Worm (Caenorhabditis elegans) whole organism, late embryonic: ENCODE measurements around the gene T04B2.3.

Source experiments
- C08G9.2 ChIP-seq: sonication (generic microtip); optimal IDR thresholded peaks from 2 replicates; lab custom pipeline; 2016; ENCODE audit warnings: mild to moderate bottlenecking, missing genetic modification characterization, moderate library complexity, missing compliant biosample characterization
- ama-1 ChIP-seq: fragments of 150-350 bp; optimal IDR thresholded peaks from 2 replicates; lab custom pipeline; 2014
- elt-2 ChIP-seq: sonication (generic microtip); optimal IDR thresholded peaks from 2 replicates; lab custom pipeline; 2016; ENCODE audit warnings: missing genetic modification reagents, missing genetic modification characterization, missing compliant biosample characterization
- eyg-1 ChIP-seq: sonication (generic microtip); optimal IDR thresholded peaks from 2 replicates; lab custom pipeline; 2016; ENCODE audit warnings: missing genotype, missing genetic modification characterization, missing compliant biosample characterization
- nfya-1 ChIP-seq: sonication (generic microtip); optimal IDR thresholded peaks from 2 replicates; lab custom pipeline; 2017; ENCODE audit warnings: missing genetic modification characterization, mild to moderate bottlenecking, missing compliant biosample characterization, antibody characterized with exemption, moderate library complexity
- nhr-11 ChIP-seq: fragments of 150-350 bp; optimal IDR thresholded peaks from 2 replicates; lab custom pipeline; 2014; ENCODE audit warnings: missing biosample characterization, missing genetic modification characterization
- pag-3 ChIP-seq: sonication (generic microtip); optimal IDR thresholded peaks from 2 replicates; lab custom pipeline; 2016; ENCODE audit warnings: missing compliant biosample characterization, missing genetic modification characterization, borderline replicate concordance
- sox-2 ChIP-seq: fragments of 200-800 bp; sonication (Bioruptor generic); IDR thresholded peaks from 2 replicates; pipeline ENCODE4 v1.3.6; 2022; ENCODE audit warnings: missing genetic modification reagents, missing genetic modification characterization, missing compliant biosample characterization
- unc-86 ChIP-seq: sonication (generic microtip); optimal IDR thresholded peaks from 2 replicates; lab custom pipeline; 2016; ENCODE audit warnings: missing genetic modification characterization, missing compliant biosample characterization

DNA sequence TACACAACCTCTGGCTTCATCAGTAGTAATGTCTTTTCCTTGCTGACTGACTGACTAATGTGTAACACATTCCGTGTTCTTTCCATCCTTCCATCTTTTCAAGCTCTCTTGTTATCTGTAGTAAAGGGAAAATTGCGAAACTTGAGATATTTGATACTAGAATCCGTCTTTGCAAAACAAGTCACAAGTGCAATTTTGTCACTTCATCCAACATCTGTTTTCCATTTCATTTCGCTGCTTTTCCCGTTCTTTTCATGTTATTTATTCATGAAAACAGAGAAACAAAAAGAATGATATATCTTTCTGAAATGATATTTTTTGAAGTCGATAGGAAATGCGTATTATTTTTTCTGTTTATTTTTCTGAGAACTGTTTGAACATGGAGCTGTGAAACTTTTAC lies 1.2 kb upstream of the T04B2.3 start:
- TF ChIP-seq pag-3 (tag; lab: Kevin White, UChicago), result no peak
- TF ChIP-seq elt-2 (tag; lab: Kevin White, UChicago), result no peak
- no peak for TF ChIP-seq nhr-11
- TF ChIP-seq nfya-1 (tag; lab: Kevin White, UChicago), result no peak
- no peak for TF ChIP-seq unc-86 (tag; lab: Kevin White, UChicago)
- TF ChIP-seq eyg-1, result no peak
- TF ChIP-seq C08G9.2 (tag; lab: Kevin White, UChicago), result no peak
- TF ChIP-seq ama-1 (lab: Kevin White, UChicago), result no peak
- TF ChIP-seq sox-2 (GFP tag; lab: Robert Waterston, UW), result no peak
